Worm (Caenorhabditis elegans): ENCODE data around the gene nhr-32.

nhr-32 gene

ce11 chrX:13286533-13286932 is 34.8 kb downstream of the nhr-32 start, which contains the start of gene R04D3.2:
TSS of gene R04D3.2 (minus strand) at chrX:13286633.
- TF ChIP-seq nhr-237 (tag; optimal IDR thresholded peaks at IDR 0.05) (no peak), lsy-2 (tag; optimal IDR thresholded peaks at IDR 0.05) (no peak), cey-2 (tag; optimal IDR thresholded peaks at IDR 0.05; ENCODE audit: borderline replicate concordance, insufficient read depth) (no peak), zag-1 (tag; optimal IDR thresholded peaks at IDR 0.05) (no peak), lin-1 (GFP tag; IDR thresholded peaks at IDR 0.05) (no peak), daf-12 (tag; optimal IDR thresholded peaks at IDR 0.05) (no peak), madf-9 (GFP tag; conservative IDR thresholded peaks at IDR 0.05) (no peak), gei-8 (GFP tag; optimal IDR thresholded peaks at IDR 0.05) (no peak), lir-3 (tag; optimal IDR thresholded peaks at IDR 0.05) (no peak), F10B5.3 (tag; optimal IDR thresholded peaks at IDR 0.05) (no peak), lim-7 (GFP tag; IDR thresholded peaks at IDR 0.05) (no peak), saeg-2 (GFP tag; IDR thresholded peaks at IDR 0.05) (no peak)

DNA sequence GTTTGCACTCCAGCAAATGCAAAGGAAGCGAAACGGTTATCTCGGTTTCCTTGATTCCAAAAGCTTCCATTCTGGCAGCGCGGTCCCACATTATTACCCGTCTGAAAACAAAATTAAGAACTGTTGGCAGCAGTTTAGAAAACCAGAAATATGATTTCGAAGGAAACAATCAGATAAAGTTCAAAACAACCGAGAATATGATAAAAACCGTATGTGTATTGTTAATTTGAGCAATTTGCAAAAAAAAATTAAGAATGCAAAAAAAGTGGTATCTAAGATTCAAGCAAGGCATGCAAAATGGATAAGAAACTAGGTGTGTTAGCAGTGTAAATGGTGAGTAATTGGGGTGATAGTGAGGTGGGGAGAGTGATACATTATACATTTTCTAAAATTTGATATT is 37.0 kb downstream of the nhr-32 start, which contains the start of gene R04D3.4:
Gene R04D3.4 (minus strand): TSS at position 101 of the 400 bp plus-strand sequence.
- TF ChIP-seq tag-97 (GFP tag; IDR thresholded peaks at IDR 0.05), result no peak
- TF ChIP-seq ceh-20 (GFP tag; IDR thresholded peaks at IDR 0.05), result no peak
- TF ChIP-seq F26F4.8 (GFP tag; conservative IDR thresholded peaks at IDR 0.05), result no peak
- no peak for TF ChIP-seq aly-2 (tag; optimal IDR thresholded peaks at IDR 0.05)
- no peak for TF ChIP-seq lin-39 (tag; optimal IDR thresholded peaks at IDR 0.05)
- TF ChIP-seq lin-38 (GFP tag; IDR thresholded peaks at IDR 0.05), result no peak
- TF ChIP-seq mep-1 (tag; optimal IDR thresholded peaks at IDR 0.05), result no peak
- no peak for TF ChIP-seq nhr-102 (tag; optimal IDR thresholded peaks at IDR 0.05)
- TF ChIP-seq nhr-111 (GFP tag; optimal IDR thresholded peaks at IDR 0.05), result no peak
- TF ChIP-seq ceh-32 (tag; optimal IDR thresholded peaks at IDR 0.05; ENCODE audit: poor library complexity), result no peak
- TF ChIP-seq ceh-62 (tag; optimal IDR thresholded peaks at IDR 0.05), result no peak
- TF ChIP-seq nhr-25 (tag; optimal IDR thresholded peaks at IDR 0.05; ENCODE audit: borderline replicate concordance, insufficient read depth), result no peak
- TF ChIP-seq F10B5.3 (tag; optimal IDR thresholded peaks at IDR 0.05), result no peak
- TF ChIP-seq aha-1 (tag), result no peak
- TF ChIP-seq daf-19 (GFP tag; conservative IDR thresholded peaks at IDR 0.05), result no peak
- TF ChIP-seq hmg-1.1 (GFP tag; IDR thresholded peaks at IDR 0.05), result no peak
- TF ChIP-seq saeg-2 (GFP tag; IDR thresholded peaks at IDR 0.05), result no peak

DNA sequence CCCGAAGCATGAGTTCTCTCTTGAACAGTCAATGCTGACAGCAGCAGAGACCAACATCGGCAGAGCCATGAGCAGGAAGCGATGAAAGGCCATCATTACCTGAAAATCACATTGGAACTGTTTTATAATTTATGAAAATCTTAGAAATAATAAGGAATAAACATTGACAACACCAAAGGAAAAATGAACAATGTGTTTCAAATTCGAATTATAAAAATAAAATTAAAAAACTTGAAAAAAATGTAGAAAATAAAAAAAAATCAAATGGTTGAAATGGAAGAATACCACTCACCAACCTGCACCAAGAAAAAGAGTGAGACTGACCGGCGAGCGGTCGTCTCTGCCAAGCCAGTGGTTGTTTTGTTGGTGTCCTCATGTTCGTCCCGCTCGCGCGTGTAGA is 38.8 kb downstream of the nhr-32 start, which contains the start of gene R04D3.3:
Gene R04D3.3 (minus strand): TSS at position 101 of the 400 bp plus-strand sequence.
- TF ChIP-seq pha-4 (GFP tag; IDR thresholded peaks at IDR 0.05), result no peak
- no peak for TF ChIP-seq pha-4 (tag; optimal IDR thresholded peaks at IDR 0.05)
- no peak for TF ChIP-seq ZK546.5 (tag; optimal IDR thresholded peaks at IDR 0.05)
- peak in 1 of 2 experiments; percentile 53 for TF ChIP-seq unc-62 (GFP tag; optimal IDR thresholded peaks at IDR 0.05 in 1 of 2)
- TF ChIP-seq unc-62 (tag; optimal IDR thresholded peaks at IDR 0.05), result no peak
- no peak for TF ChIP-seq arid-1 (GFP tag; conservative IDR thresholded peaks at IDR 0.05)

DNA sequence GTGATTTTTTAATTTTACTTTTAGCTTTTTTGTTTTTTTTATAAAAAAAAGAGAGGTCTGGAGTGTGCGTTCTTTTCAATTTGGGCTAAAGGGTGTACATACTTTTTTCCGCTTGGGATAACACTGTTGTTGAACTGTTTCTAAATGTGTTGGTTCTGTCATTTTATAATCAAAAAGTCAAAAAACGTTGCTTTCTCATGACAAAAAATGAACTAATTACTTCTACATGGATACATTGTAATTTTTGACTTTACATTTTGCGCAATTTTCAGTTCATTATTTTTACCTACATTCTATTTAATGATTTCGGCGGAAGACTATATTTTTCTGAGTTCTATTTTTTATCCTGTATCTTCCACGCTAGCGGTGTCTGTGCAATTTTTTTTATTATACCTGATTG is 39.7 kb downstream of the nhr-32 start, which contains the start of gene srd-38:
Gene srd-38 (plus strand): TSS at position 301 of the 400 bp plus-strand sequence.
- TF ChIP-seq gei-8 (GFP tag; optimal IDR thresholded peaks at IDR 0.05) (no peak), unc-39 (tag; optimal IDR thresholded peaks at IDR 0.05) (no peak), F37D6.2 (tag; optimal IDR thresholded peaks at IDR 0.05) (no peak), Y75B8A.6 (GFP tag; IDR thresholded peaks at IDR 0.05) (no peak), ztf-11 (tag; optimal IDR thresholded peaks at IDR 0.05) (no peak), F49E8.2 (tag; optimal IDR thresholded peaks at IDR 0.05; ENCODE audit: borderline replicate concordance) (no peak), nhr-25 (tag; optimal IDR thresholded peaks at IDR 0.05; ENCODE audit: borderline replicate concordance, insufficient read depth) (no peak), lin-13 (GFP tag; optimal IDR thresholded peaks at IDR 0.05) (no peak), hlh-30 (tag; optimal IDR thresholded peaks at IDR 0.05; ENCODE audit: insufficient read depth) (no peak), zip-2 (tag; optimal IDR thresholded peaks at IDR 0.05) (no peak), unc-130 (GFP tag; optimal IDR thresholded peaks at IDR 0.05) (no peak), ceh-32 (tag; optimal IDR thresholded peaks at IDR 0.05; ENCODE audit: poor library complexity) (no peak), Y105C5A.15 (GFP tag; IDR thresholded peaks at IDR 0.05) (no peak), ZK546.5 (tag; optimal IDR thresholded peaks at IDR 0.05) (no peak), egl-43 (GFP tag; IDR thresholded peaks at IDR 0.05) (no peak), lim-7 (GFP tag; IDR thresholded peaks at IDR 0.05) (no peak), tra-1 (GFP tag; IDR thresholded peaks at IDR 0.05) (no peak)

All from whole organism, L4 larva.